Fruit fly (Drosophila melanogaster) whole organism, embryonic: ENCODE data around the gene Cyp4ac1.

Experiments
- ATbp ChIP-seq: fragments of 200-800 bp; sonication (Bioruptor generic); optimal IDR thresholded peaks from 2 replicates; lab custom pipeline; 2017; ENCODE audit warnings: missing biosample characterization, mild to moderate bottlenecking, missing genetic modification characterization, missing genetic modification reagents
- Asciz ChIP-seq: fragments of 200-800 bp; sonication (Bioruptor generic); optimal IDR thresholded peaks from 2 replicates; lab custom pipeline; 2017; ENCODE audit warnings: missing biosample characterization, mild to moderate bottlenecking, missing genetic modification characterization, missing genetic modification reagents
- Blimp-1 ChIP-seq: fragments of 200-800 bp; sonication (Bioruptor generic); optimal IDR thresholded peaks from 3 replicates; lab custom pipeline; 2018; ENCODE audit warnings: missing biosample characterization, missing genetic modification characterization, mild to moderate bottlenecking, moderate library complexity, missing genetic modification reagents
- CG10209 ChIP-seq: fragments of 200-800 bp; sonication (Bioruptor generic); optimal IDR thresholded peaks from 3 replicates; lab custom pipeline; 2017; ENCODE audit warnings: missing biosample characterization, mild to moderate bottlenecking, missing genetic modification characterization, missing genetic modification reagents
- CG12071 ChIP-seq: fragments of 200-800 bp; sonication (Bioruptor generic); optimal IDR thresholded peaks from 3 replicates; lab custom pipeline; 2018; ENCODE audit warnings: missing biosample characterization, mild to moderate bottlenecking, missing genetic modification characterization
- CG12104 ChIP-seq: fragments of 200-800 bp; sonication (Bioruptor generic); optimal IDR thresholded peaks from 3 replicates; lab custom pipeline; 2016; ENCODE audit warnings: missing biosample characterization, missing genetic modification characterization
- CG12155 ChIP-seq: fragments of 200-800 bp; sonication (Bioruptor generic); optimal IDR thresholded peaks from 3 replicates; lab custom pipeline; 2016; ENCODE audit warnings: missing biosample characterization, missing genetic modification characterization
- CG17359 ChIP-seq: fragments of 200-800 bp; sonication (Bioruptor generic); optimal IDR thresholded peaks from 3 replicates; lab custom pipeline; 2018; ENCODE audit warnings: missing biosample characterization, mild to moderate bottlenecking, missing genetic modification characterization, moderate library complexity
- CG2678 ChIP-seq: fragments of 200-800 bp; sonication (Bioruptor generic); optimal IDR thresholded peaks from 3 replicates; lab custom pipeline; 2019; ENCODE audit warnings: missing biosample characterization, mild to moderate bottlenecking, missing genetic modification characterization, moderate library complexity
- CG2712 ChIP-seq: fragments of 200-800 bp; optimal IDR thresholded peaks from 3 replicates; lab custom pipeline; 2019; ENCODE audit warnings: missing biosample characterization, mild to moderate bottlenecking, missing genetic modification characterization, moderate library complexity
- CG34224 ChIP-seq: fragments of 200-800 bp; sonication (Bioruptor generic); IDR thresholded peaks from 3 replicates; pipeline ENCODE4 v1.3.6; 2022; ENCODE audit warnings: missing biosample characterization, missing genetic modification characterization; ENCODE audit not compliant: partially characterized antibody
- CG4424 ChIP-seq: fragments of 200-800 bp; sonication (Bioruptor generic); optimal IDR thresholded peaks from 3 replicates; lab custom pipeline; 2016; ENCODE audit warnings: missing biosample characterization, missing genetic modification characterization
- CG4820 ChIP-seq: fragments of 200-800 bp; sonication (Bioruptor generic); optimal IDR thresholded peaks from 3 replicates; lab custom pipeline; 2016; ENCODE audit warnings: missing biosample characterization, missing genetic modification characterization
- CG6654 ChIP-seq: fragments of 200-800 bp; sonication (Bioruptor generic); optimal IDR thresholded peaks from 2 replicates; lab custom pipeline; 2017; ENCODE audit warnings: missing biosample characterization, mild to moderate bottlenecking, missing genetic modification characterization
- CG8281 ChIP-seq: fragments of 200-800 bp; sonication (Bioruptor generic); optimal IDR thresholded peaks from 2 replicates; lab custom pipeline; 2018; ENCODE audit warnings: missing biosample characterization, mild to moderate bottlenecking, missing genetic modification characterization, moderate library complexity
- D19B ChIP-seq: fragments of 200-800 bp; sonication (Bioruptor generic); optimal IDR thresholded peaks from 2 replicates; lab custom pipeline; 2017; ENCODE audit warnings: missing biosample characterization, mild to moderate bottlenecking, missing genetic modification characterization
- E2f2 ChIP-seq: fragments of 200-800 bp; sonication (Bioruptor generic); IDR thresholded peaks from 2 replicates; pipeline ENCODE4 v1.3.6; 2022; ENCODE audit warnings: missing biosample characterization, missing genetic modification characterization
- H2.0 ChIP-seq: fragments of 200-800 bp; sonication (Bioruptor generic); IDR thresholded peaks from 2 replicates; pipeline ENCODE4 v1.3.6; 2022; ENCODE audit warnings: missing biosample characterization, missing genetic modification characterization
- Hmx ChIP-seq: fragments of 200-800 bp; sonication (Bioruptor generic); optimal IDR thresholded peaks from 2 replicates; lab custom pipeline; 2016; ENCODE audit warnings: missing biosample characterization, missing genetic modification characterization
- Hr51 ChIP-seq, 2 experiments: fragments of 200-800 bp; sonication (Bioruptor generic); optimal IDR thresholded peaks; 2 replicates in 1 of 2; 3 replicates in 1 of 2; lab custom pipeline; 2016 to 2018; ENCODE audit warnings: missing biosample characterization in 2 of 2, missing genetic modification characterization in 2 of 2, mild to moderate bottlenecking in 1 of 2, moderate library complexity in 1 of 2
- Hr78 ChIP-seq, 2 experiments: fragments of 200-800 bp in 1 of 2; fragments of >200 bp in 1 of 2; sonication (Bioruptor generic) in 1 of 2; optimal IDR thresholded peaks; 2 replicates each; lab custom pipeline; 2017 to 2019; ENCODE audit warnings: missing biosample characterization in 2 of 2, missing genetic modification characterization in 2 of 2, mild to moderate bottlenecking in 1 of 2, moderate library complexity in 1 of 2
- Myb ChIP-seq: fragments of 200-800 bp; sonication (Bioruptor generic); optimal IDR thresholded peaks from 2 replicates; lab custom pipeline; 2016; ENCODE audit warnings: missing biosample characterization, missing genetic modification characterization
- Optix ChIP-seq: fragments of 200-800 bp; sonication (Bioruptor generic); IDR thresholded peaks from 3 replicates; pipeline ENCODE4 v1.3.6; 2022; ENCODE audit warnings: missing biosample characterization, missing genetic modification characterization
- Ravus ChIP-seq: fragments of 200-800 bp; sonication (Bioruptor generic); IDR thresholded peaks from 2 replicates; pipeline ENCODE4 v1.3.6; 2022; ENCODE audit warnings: missing biosample characterization, missing genetic modification characterization
- Sox102F ChIP-seq: fragments of 200-800 bp; sonication (Bioruptor generic); optimal IDR thresholded peaks from 2 replicates; lab custom pipeline; 2018; ENCODE audit warnings: missing biosample characterization, mild to moderate bottlenecking, missing genetic modification characterization, moderate library complexity
- Usf ChIP-seq: fragments of 200-800 bp; sonication (Bioruptor generic); optimal IDR thresholded peaks from 2 replicates; lab custom pipeline; 2017; ENCODE audit warnings: missing genotype, missing biosample characterization, missing genetic modification characterization
- Xbp1 ChIP-seq: fragments of 200-800 bp; sonication (Bioruptor generic); optimal IDR thresholded peaks from 3 replicates; lab custom pipeline; 2016; ENCODE audit warnings: missing biosample characterization, mild to moderate bottlenecking, missing genetic modification characterization
- Xrp1 ChIP-seq: fragments of 200-800 bp; sonication (Bioruptor generic); IDR thresholded peaks from 2 replicates; pipeline ENCODE4 v1.3.6; 2022; ENCODE audit warnings: missing biosample characterization, missing genetic modification characterization
- bsh ChIP-seq, 2 experiments: fragments of 200-800 bp; sonication (Bioruptor generic); optimal IDR thresholded peaks; 2 replicates each; lab custom pipeline; 2017 to 2018; ENCODE audit warnings: mild to moderate bottlenecking in 2 of 2, missing biosample characterization in 2 of 2, missing genetic modification characterization in 2 of 2, moderate library complexity in 1 of 2
- ci ChIP-seq: fragments of 200-800 bp; sonication (Bioruptor generic); IDR thresholded peaks from 3 replicates; pipeline ENCODE4 v1.3.6; 2022; ENCODE audit warnings: missing biosample characterization, missing genetic modification characterization
- dmrt11E ChIP-seq: fragments of 200-800 bp; sonication (Bioruptor generic); optimal IDR thresholded peaks from 3 replicates; lab custom pipeline; 2018; ENCODE audit warnings: missing biosample characterization, mild to moderate bottlenecking, missing genetic modification characterization, moderate library complexity
- esg ChIP-seq: fragments of 200-800 bp; sonication (Bioruptor generic); conservative IDR thresholded peaks from 2 replicates; pipeline ENCODE4 v1.3.6; 2022; ENCODE audit warnings: missing biosample characterization, missing genetic modification characterization
- fru ChIP-seq: fragments of >200 bp; optimal IDR thresholded peaks from 2 replicates; lab custom pipeline; 2017
- lbe ChIP-seq: fragments of 200-800 bp; sonication (Bioruptor generic); optimal IDR thresholded peaks from 2 replicates; lab custom pipeline; 2016; ENCODE audit warnings: missing biosample characterization, mild to moderate bottlenecking, missing genetic modification characterization
- maf-S ChIP-seq: fragments of 200-800 bp; sonication (Bioruptor generic); optimal IDR thresholded peaks from 2 replicates; lab custom pipeline; 2016; ENCODE audit warnings: missing biosample characterization, missing genetic modification characterization
- p53 ChIP-seq: fragments of 200-800 bp; sonication (Bioruptor generic); optimal IDR thresholded peaks from 2 replicates; lab custom pipeline; 2016; ENCODE audit warnings: missing biosample characterization, missing genetic modification characterization
- phol ChIP-seq: fragments of 200-800 bp; sonication (Bioruptor generic); optimal IDR thresholded peaks from 3 replicates; lab custom pipeline; 2018; ENCODE audit warnings: missing biosample characterization, mild to moderate bottlenecking, missing genetic modification characterization, moderate library complexity
- pum ChIP-seq: fragments of 200-800 bp; sonication (Bioruptor generic); optimal IDR thresholded peaks from 2 replicates; lab custom pipeline; 2016; ENCODE audit warnings: missing biosample characterization, missing genetic modification characterization
- row ChIP-seq: fragments of 200-800 bp; sonication (Bioruptor generic); IDR thresholded peaks from 3 replicates; pipeline ENCODE4 v1.3.6; 2022; ENCODE audit warnings: missing biosample characterization, missing genetic modification characterization
- sc ChIP-seq, 3 experiments: fragments of >200 bp in 2 of 3; fragments of 200-800 bp in 1 of 3; sonication (Bioruptor generic) in 1 of 3; optimal IDR thresholded peaks; 2 replicates in 2 of 3; 3 replicates in 1 of 3; lab custom pipeline; 2017; ENCODE audit warnings: mild to moderate bottlenecking in 1 of 3, missing biosample characterization in 1 of 3, missing genetic modification characterization in 1 of 3, missing genetic modification reagents in 1 of 3
- scrt ChIP-seq: fragments of 200-800 bp; sonication (Bioruptor generic); optimal IDR thresholded peaks from 2 replicates; lab custom pipeline; 2018; ENCODE audit warnings: missing biosample characterization, mild to moderate bottlenecking, missing genetic modification characterization, moderate library complexity
- sens ChIP-seq: fragments of 200-800 bp; sonication (Bioruptor generic); peaks from one replicate; lab custom pipeline; 2016; ENCODE audit warnings: missing biosample characterization, missing genetic modification characterization
- sob ChIP-seq: fragments of 200-800 bp; sonication (Bioruptor generic); IDR thresholded peaks from 2 replicates; pipeline ENCODE4 v1.3.6; 2022; ENCODE audit warnings: missing biosample characterization, missing genetic modification characterization
- sug ChIP-seq: fragments of 200-800 bp; optimal IDR thresholded peaks from 2 replicates; lab custom pipeline; 2019; ENCODE audit warnings: missing biosample characterization, mild to moderate bottlenecking, missing genetic modification characterization, moderate library complexity
- trem ChIP-seq: fragments of 200-800 bp; optimal IDR thresholded peaks from 3 replicates; lab custom pipeline; 2019; ENCODE audit warnings: missing biosample characterization, mild to moderate bottlenecking, missing genetic modification characterization, moderate library complexity
- trh ChIP-seq: fragments of 200-800 bp; sonication (Bioruptor generic); optimal IDR thresholded peaks from 2 replicates; lab custom pipeline; 2016; ENCODE audit warnings: missing biosample characterization, missing genetic modification characterization
- vnd ChIP-seq: fragments of 200-800 bp; sonication (Bioruptor generic); IDR thresholded peaks from 3 replicates; pipeline ENCODE4 v1.3.6; 2022; ENCODE audit warnings: missing biosample characterization, missing genetic modification characterization; ENCODE audit not compliant: partially characterized antibody
- vvl ChIP-seq: fragments of 200-800 bp; sonication (Bioruptor generic); IDR thresholded peaks from 2 replicates; pipeline ENCODE4 v1.3.6; 2022; ENCODE audit warnings: missing biosample characterization, missing genetic modification characterization
- zen ChIP-seq: fragments of 200-800 bp; sonication (Bioruptor generic); optimal IDR thresholded peaks from 3 replicates; lab custom pipeline; 2018; ENCODE audit warnings: missing biosample characterization, mild to moderate bottlenecking, missing genetic modification characterization, moderate library complexity

The Cyp4ac1 gene

DNA sequence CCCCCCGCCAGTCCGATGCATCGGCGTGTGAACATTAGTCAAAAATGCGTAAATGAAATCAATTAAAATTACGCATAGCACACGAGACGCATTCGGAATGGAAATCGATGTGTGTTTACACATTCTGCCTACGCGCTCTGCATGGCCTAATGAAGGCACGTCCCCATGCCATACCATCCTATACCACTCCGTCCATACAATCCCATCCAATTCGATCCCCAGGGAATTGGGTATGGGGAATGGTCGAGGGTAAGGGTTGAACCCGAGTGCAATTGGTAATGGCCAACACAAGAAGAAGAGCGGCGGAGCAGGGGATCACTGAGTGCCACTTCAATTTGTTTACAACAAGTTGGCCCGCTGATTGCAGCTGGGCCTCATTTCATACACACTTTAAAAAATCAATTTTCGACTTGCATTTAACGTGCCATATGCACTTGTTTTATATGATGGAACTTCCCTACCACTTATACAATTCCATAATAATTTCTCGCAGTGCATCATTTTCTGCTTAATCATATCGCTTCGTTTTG is 18.4 kb upstream of the Cyp4ac1 start (continued):
- peak; percentile 55 for TF ChIP-seq CG4424 (GFP tag; lab: Kevin White, UChicago)
- TF ChIP-seq Xrp1 (GFP tag; lab: Robert Waterston, UW), result peak; percentile 68; the same call in 1 of the 2 replicates
- TF ChIP-seq Optix (GFP tag; lab: Robert Waterston, UW), result 0 out of 3 replicates have a peak, but pooled peaks have one; percentile 43
- peak; percentile 70 for TF ChIP-seq CG2712 (tag; lab: Kevin White, UChicago)
- TF ChIP-seq row (GFP tag; lab: Robert Waterston, UW), result peak; percentile 58
- TF ChIP-seq sob (GFP tag; lab: Robert Waterston, UW), result no peak
- TF ChIP-seq dmrt11E (tag; lab: Kevin White, UChicago), result peak; percentile 68
- TF ChIP-seq E2f2 (GFP tag; lab: Robert Waterston, UW), result no peak
- peak; percentile 32; the same call in 1 of the 2 replicates for TF ChIP-seq H2.0
- TF ChIP-seq pum (GFP tag; lab: Kevin White, UChicago), result peak; percentile 8
- TF ChIP-seq CG12071 (GFP tag; lab: Kevin White, UChicago), result no peak
- no peak for TF ChIP-seq CG6654
- TF ChIP-seq p53 (GFP tag; lab: Kevin White, UChicago), result peak; percentile 1
- peak; percentile 54 for TF ChIP-seq Sox102F (GFP tag; lab: Kevin White, UChicago)
- TF ChIP-seq trem (tag; lab: Kevin White, UChicago), result peak; percentile 54
- TF ChIP-seq CG34224 (GFP tag; lab: Robert Waterston, UW), result no peak
- TF ChIP-seq CG12104 (GFP tag; lab: Kevin White, UChicago), result no peak
- peak; percentile 55 for TF ChIP-seq ATbp
- no peak for TF ChIP-seq sc (optimal IDR thresholded peaks at IDR 0.05; lab: Kevin White, UChicago)
- TF ChIP-seq sc (GFP tag; optimal IDR thresholded peaks at IDR 0.05; lab: Kevin White, UChicago), result peak; percentile 24
- peak; percentile 95 for TF ChIP-seq sens (GFP tag; lab: Kevin White, UChicago)
- no peak for TF ChIP-seq scrt (GFP tag; lab: Kevin White, UChicago)
- TF ChIP-seq lbe (GFP tag; lab: Kevin White, UChicago), result no peak
- peak; percentile 79; the same call in 1 of the 2 replicates for TF ChIP-seq vvl (GFP tag; lab: Robert Waterston, UW)
- peak; percentile 46 for TF ChIP-seq CG4820 (GFP tag; lab: Kevin White, UChicago)
- TF ChIP-seq ci (GFP tag; lab: Robert Waterston, UW), result peak; percentile 79
- TF ChIP-seq Blimp-1 (GFP tag; lab: Kevin White, UChicago), result peak; percentile 60
- TF ChIP-seq Hr78 (GFP tag; optimal IDR thresholded peaks at IDR 0.05; lab: Kevin White, UChicago), result peak in 1 of 2 experiments; percentile 17
- TF ChIP-seq CG8281 (tag; lab: Kevin White, UChicago), result peak; percentile 1
- no peak for TF ChIP-seq Ravus (GFP tag; lab: Robert Waterston, UW)
- TF ChIP-seq maf-S (GFP tag; lab: Kevin White, UChicago), result no peak
- no peak for TF ChIP-seq Usf (GFP tag; lab: Kevin White, UChicago)
- TF ChIP-seq phol (tag; lab: Kevin White, UChicago), result peak; percentile 43
- no peak for TF ChIP-seq D19B (GFP tag; lab: Kevin White, UChicago)
- TF ChIP-seq trh (GFP tag; lab: Kevin White, UChicago), result no peak
- no peak for TF ChIP-seq zen
- peak; percentile 40 for TF ChIP-seq CG2678 (tag; lab: Kevin White, UChicago)
- no peak for TF ChIP-seq fru (lab: Kevin White, UChicago)
- no peak for TF ChIP-seq CG12155 (GFP tag; lab: Kevin White, UChicago)
- TF ChIP-seq vnd (GFP tag; lab: Robert Waterston, UW), result no peak
- TF ChIP-seq Hr51 (GFP tag; optimal IDR thresholded peaks at IDR 0.05; lab: Kevin White, UChicago), result peak in 1 of 2 experiments; percentile 15
- peak; percentile 57 for TF ChIP-seq CG17359 (tag; lab: Kevin White, UChicago)
- TF ChIP-seq esg (GFP tag; lab: Robert Waterston, UW), result no peak
- TF ChIP-seq bsh (GFP tag; optimal IDR thresholded peaks at IDR 0.05; lab: Kevin White, UChicago), result peak in 1 of 2 experiments; percentile 69
- TF ChIP-seq Asciz (GFP tag; lab: Kevin White, UChicago), result peak; percentile 24
- TF ChIP-seq CG10209 (GFP tag; lab: Kevin White, UChicago), result peak; percentile 22
- TF ChIP-seq Hmx (GFP tag; lab: Kevin White, UChicago), result no peak
- no peak for TF ChIP-seq sug (tag; lab: Kevin White, UChicago)
- TF ChIP-seq Myb (GFP tag; lab: Kevin White, UChicago), result peak; percentile 7
- TF ChIP-seq Xbp1 (GFP tag; lab: Kevin White, UChicago), result peak; percentile 32
